Worm (Caenorhabditis elegans) whole organism, L4 larva: Measurements from ENCODE around the gene C50C3.5.

Source experiments
- D1046.2 ChIP-seq: fragments of 200-800 bp; sonication (Bioruptor generic); IDR thresholded peaks from 2 replicates; pipeline ENCODE4 v1.3.6; 2022; ENCODE audit warnings: missing genetic modification characterization, missing compliant biosample characterization
- F26F4.8 ChIP-seq: fragments of 200-800 bp; sonication (Bioruptor generic); conservative IDR thresholded peaks from 2 replicates; pipeline ENCODE4 v1.3.6; 2022; ENCODE audit warnings: missing genetic modification characterization, missing compliant biosample characterization
- F44E2.7 ChIP-seq: fragments of 200-800 bp; sonication (Bioruptor generic); IDR thresholded peaks from 2 replicates; pipeline ENCODE4 v2.1.2; 2022; ENCODE audit warnings: missing genetic modification characterization, missing compliant biosample characterization
- aha-1 ChIP-seq: fragments of 150-350 bp; peaks from one replicate; lab custom pipeline; 2014; ENCODE audit warnings: missing biosample characterization, missing genetic modification characterization
- ama-1 ChIP-seq: fragments of 150-350 bp; optimal IDR thresholded peaks from 2 replicates; lab custom pipeline; 2014; ENCODE audit warnings: inconsistent platforms, mixed read lengths
- ceh-20 ChIP-seq: fragments of 200-800 bp; sonication (Bioruptor generic); IDR thresholded peaks from 2 replicates; pipeline ENCODE4 v1.3.6; 2022; ENCODE audit warnings: missing genetic modification reagents, missing genetic modification characterization, missing compliant biosample characterization
- ceh-28 ChIP-seq: fragments of 150-350 bp; optimal IDR thresholded peaks from 2 replicates; lab custom pipeline; 2014; ENCODE audit warnings: missing biosample characterization, missing genetic modification reagents, missing genetic modification characterization
- ctbp-1 ChIP-seq: fragments of 200-800 bp; sonication (Bioruptor generic); IDR thresholded peaks from 2 replicates; pipeline ENCODE4 v1.3.6; 2022; ENCODE audit warnings: missing genetic modification reagents, missing genetic modification characterization, missing compliant biosample characterization
- daf-16 ChIP-seq, 3 experiments: sonication (generic microtip); optimal IDR thresholded peaks; 2 replicates each; lab custom pipeline; 2016 to 2017; ENCODE audit warnings: missing genetic modification characterization in 3 of 3, missing genetic modification reagents in 3 of 3, mild to moderate bottlenecking in 2 of 3, missing compliant biosample characterization in 2 of 3, missing biosample characterization in 1 of 3, moderate library complexity in 1 of 3
- daf-19 ChIP-seq: fragments of 200-800 bp; sonication (Bioruptor generic); conservative IDR thresholded peaks from 2 replicates; pipeline ENCODE4 v1.3.6; 2022; ENCODE audit warnings: missing genetic modification characterization, missing compliant biosample characterization
- dve-1 ChIP-seq: sonication (generic microtip); optimal IDR thresholded peaks from 2 replicates; lab custom pipeline; 2017; ENCODE audit warnings: antibody characterized with exemption, mild to moderate bottlenecking, missing genetic modification characterization, missing compliant biosample characterization; ENCODE audit not compliant: insufficient read depth
- fos-1 ChIP-seq: fragments of 150-350 bp; optimal IDR thresholded peaks from 2 replicates; lab custom pipeline; 2014; ENCODE audit warnings: missing biosample characterization, missing genetic modification characterization
- hlh-30 ChIP-seq: sonication (generic microtip); optimal IDR thresholded peaks from 2 replicates; lab custom pipeline; 2017; ENCODE audit warnings: antibody characterized with exemption, mild to moderate bottlenecking, missing genetic modification characterization, missing compliant biosample characterization; ENCODE audit not compliant: insufficient read depth
- lin-1 ChIP-seq: fragments of 200-800 bp; sonication (Bioruptor generic); IDR thresholded peaks from 2 replicates; pipeline ENCODE4 v1.3.6; 2022; ENCODE audit warnings: missing genetic modification reagents, missing genetic modification characterization, missing compliant biosample characterization
- lin-13 ChIP-seq: fragments of 150-350 bp; optimal IDR thresholded peaks from 2 replicates; lab custom pipeline; 2014; ENCODE audit warnings: missing biosample characterization, missing genetic modification reagents, missing genetic modification characterization
- lin-39 ChIP-seq: fragments of 150-350 bp; optimal IDR thresholded peaks from 2 replicates; lab custom pipeline; 2014; ENCODE audit warnings: missing biosample characterization, missing genetic modification reagents, missing genetic modification characterization
- lsy-2 ChIP-seq, 2 experiments: fragments of 150-350 bp in 1 of 2; sonication (generic microtip) in 1 of 2; optimal IDR thresholded peaks; 2 replicates each; lab custom pipeline; 2014 to 2017; ENCODE audit warnings: missing biosample characterization in 2 of 2, missing genetic modification characterization in 2 of 2
- madf-9 ChIP-seq: fragments of 200-800 bp; sonication (Bioruptor generic); conservative IDR thresholded peaks from 2 replicates; pipeline ENCODE4 v1.3.6; 2022; ENCODE audit warnings: missing genetic modification reagents, missing genetic modification characterization, missing compliant biosample characterization
- mxl-3 ChIP-seq: fragments of 200-800 bp; sonication (Bioruptor generic); optimal IDR thresholded peaks from 2 replicates; lab custom pipeline; 2018; ENCODE audit warnings: mild to moderate bottlenecking, missing genetic modification characterization, missing compliant biosample characterization
- nhr-10 ChIP-seq: fragments of 150-350 bp; optimal IDR thresholded peaks from 2 replicates; lab custom pipeline; 2014; ENCODE audit warnings: missing biosample characterization, missing genetic modification characterization
- nhr-102 ChIP-seq: sonication (generic microtip); optimal IDR thresholded peaks from 2 replicates; lab custom pipeline; 2016; ENCODE audit warnings: mild to moderate bottlenecking, missing genetic modification characterization, moderate library complexity, missing compliant biosample characterization
- nhr-111 ChIP-seq: fragments of 200-800 bp; sonication (Bioruptor generic); optimal IDR thresholded peaks from 2 replicates; lab custom pipeline; 2018; ENCODE audit warnings: mild to moderate bottlenecking, missing genetic modification characterization, missing compliant biosample characterization
- nhr-28 ChIP-seq: fragments of 150-350 bp; optimal IDR thresholded peaks from 2 replicates; lab custom pipeline; 2014; ENCODE audit warnings: missing biosample characterization, missing genetic modification characterization
- nhr-6 ChIP-seq: fragments of 150-350 bp; optimal IDR thresholded peaks from 2 replicates; lab custom pipeline; 2014; ENCODE audit warnings: missing biosample characterization, missing genetic modification characterization
- pha-4 ChIP-seq, 2 experiments: fragments of 150-350 bp in 1 of 2; fragments of 200-800 bp in 1 of 2; sonication (Bioruptor generic) in 1 of 2; IDR thresholded peaks in 1 of 2; optimal IDR thresholded peaks in 1 of 2; 2 replicates each; pipeline versions ENCODE4 v1.3.6 to Lab custom; 2014 to 2022; ENCODE audit warnings: missing genetic modification characterization in 2 of 2, missing genetic modification reagents in 2 of 2, missing biosample characterization in 1 of 2, missing compliant biosample characterization in 1 of 2
- rbr-2 ChIP-seq: sonication (generic microtip); optimal IDR thresholded peaks from 2 replicates; lab custom pipeline; 2016; ENCODE audit warnings: missing genotype, missing genetic modification characterization, missing compliant biosample characterization
- set-16 ChIP-seq: fragments of 200-800 bp; sonication (Bioruptor generic); IDR thresholded peaks from 2 replicates; pipeline ENCODE4 v1.3.6; 2022; ENCODE audit warnings: missing genetic modification reagents, missing genetic modification characterization, missing compliant biosample characterization
- spr-1 ChIP-seq: sonication (generic microtip); optimal IDR thresholded peaks from 2 replicates; lab custom pipeline; 2016; ENCODE audit warnings: mild to moderate bottlenecking, missing genetic modification characterization, missing compliant biosample characterization
- spr-3 ChIP-seq: fragments of 200-800 bp; sonication (Bioruptor generic); optimal IDR thresholded peaks from 2 replicates; lab custom pipeline; 2018; ENCODE audit warnings: mild to moderate bottlenecking, missing genetic modification characterization, missing compliant biosample characterization
- tra-1 ChIP-seq: fragments of 200-800 bp; sonication (Bioruptor generic); IDR thresholded peaks from 2 replicates; pipeline ENCODE4 v1.3.6; 2022; ENCODE audit warnings: missing genetic modification reagents, missing genetic modification characterization, missing compliant biosample characterization
- unc-39 ChIP-seq: sonication (generic microtip); optimal IDR thresholded peaks from 2 replicates; lab custom pipeline; 2017; ENCODE audit warnings: missing biosample characterization, missing genetic modification characterization
- unc-62 ChIP-seq, 3 experiments: fragments of 150-350 bp in 1 of 3; sonication (generic microtip); optimal IDR thresholded peaks in 2 of 3; peaks in 1 of 3; 1 replicate in 1 of 3; 2 replicates in 2 of 3; lab custom pipeline; 2014 to 2017; ENCODE audit warnings: missing biosample characterization in 3 of 3, missing genetic modification characterization in 3 of 3, missing genetic modification reagents in 3 of 3, missing genotype in 1 of 3
- zfp-3 ChIP-seq: fragments of 200-800 bp; sonication (Bioruptor generic); conservative IDR thresholded peaks from 2 replicates; pipeline ENCODE4 v1.3.6; 2022; ENCODE audit warnings: missing genetic modification reagents, missing genetic modification characterization, missing compliant biosample characterization
- zip-11 ChIP-seq: fragments of 200-800 bp; sonication (Bioruptor generic); IDR thresholded peaks from 2 replicates; pipeline ENCODE4 v1.3.6; 2022; ENCODE audit warnings: missing genetic modification characterization, missing compliant biosample characterization
- ztf-7 ChIP-seq: fragments of 150-350 bp; optimal IDR thresholded peaks from 2 replicates; lab custom pipeline; 2014; ENCODE audit warnings: missing biosample characterization, missing genetic modification characterization

C50C3.5 gene

ce11 chrIII:8133346-8133745 lies 45.7 kb upstream of the C50C3.5 start, which contains the start of gene C14B9.2:
Gene C14B9.2 (plus strand): TSS chrIII:8133665.
- no peak for TF ChIP-seq F44E2.7 (GFP tag; lab: Robert Waterston, UW)
- peak in 1 of 2 experiments; percentile 16 for TF ChIP-seq lsy-2 (tag; optimal IDR thresholded peaks at IDR 0.05; lab: Kevin White, UChicago)
- no peak for TF ChIP-seq nhr-6 (tag; lab: Kevin White, UChicago)
- no peak for TF ChIP-seq spr-3 (GFP tag; lab: Kevin White, UChicago)
- TF ChIP-seq lin-13 (GFP tag; lab: Kevin White, UChicago): no peak
- no peak for TF ChIP-seq ceh-20 (GFP tag; lab: Robert Waterston, UW)
- no peak for TF ChIP-seq unc-62 (GFP tag; optimal IDR thresholded peaks at IDR 0.05 in 1 of 2; lab: Kevin White, UChicago)
- no peak for TF ChIP-seq unc-62 (tag; optimal IDR thresholded peaks at IDR 0.05; lab: Kevin White, UChicago)
- TF ChIP-seq madf-9: no peak
- no peak for TF ChIP-seq ceh-28 (tag; lab: Kevin White, UChicago)
- no peak for TF ChIP-seq daf-19 (GFP tag; lab: Robert Waterston, UW)
- TF ChIP-seq unc-39 (tag; lab: Kevin White, UChicago): no peak
- no peak for TF ChIP-seq zfp-3
- TF ChIP-seq D1046.2 (GFP tag; lab: Robert Waterston, UW): no peak
- TF ChIP-seq mxl-3 (GFP tag; lab: Kevin White, UChicago): peak; percentile 75
- no peak for TF ChIP-seq F26F4.8 (GFP tag; lab: Robert Waterston, UW)
- no peak for TF ChIP-seq nhr-10 (tag; lab: Kevin White, UChicago)
- TF ChIP-seq nhr-28 (tag; lab: Kevin White, UChicago): peak; percentile 54
- TF ChIP-seq fos-1 (tag; lab: Kevin White, UChicago): no peak
- no peak for TF ChIP-seq daf-16 (GFP tag; optimal IDR thresholded peaks at IDR 0.05; lab: Kevin White, UChicago)
- TF ChIP-seq daf-16 (tag; optimal IDR thresholded peaks at IDR 0.05; lab: Kevin White, UChicago): peak; percentile 78
- no peak for TF ChIP-seq ctbp-1 (GFP tag; lab: Robert Waterston, UW)
- TF ChIP-seq zip-11 (GFP tag; lab: Robert Waterston, UW): no peak
- TF ChIP-seq nhr-111 (GFP tag; lab: Kevin White, UChicago): no peak
- no peak for TF ChIP-seq spr-1
- no peak for TF ChIP-seq set-16
- no peak for TF ChIP-seq lin-39

- peak; percentile 14 for TF ChIP-seq hlh-30 (tag; lab: Kevin White, UChicago)
- TF ChIP-seq aha-1 (tag; lab: Kevin White, UChicago): peak; percentile 89
- peak; percentile 43 for TF ChIP-seq dve-1 (tag; lab: Kevin White, UChicago)
- TF ChIP-seq unc-62 (GFP tag; optimal IDR thresholded peaks at IDR 0.05 in 1 of 2; lab: Kevin White, UChicago): peak in 1 of 2 experiments; percentile 86
- no peak for TF ChIP-seq unc-62 (tag; optimal IDR thresholded peaks at IDR 0.05; lab: Kevin White, UChicago)
- no peak for TF ChIP-seq ztf-7 (tag; lab: Kevin White, UChicago)
- no peak for TF ChIP-seq rbr-2 (tag; lab: Kevin White, UChicago)
- no peak for TF ChIP-seq tra-1 (GFP tag; lab: Robert Waterston, UW)
- TF ChIP-seq lsy-2 (tag; optimal IDR thresholded peaks at IDR 0.05; lab: Kevin White, UChicago): peak in 1 of 2 experiments; percentile 12
- TF ChIP-seq nhr-102 (tag; lab: Kevin White, UChicago): peak; percentile 4
- TF ChIP-seq lin-13 (GFP tag; lab: Kevin White, UChicago): no peak
- TF ChIP-seq lin-1 (GFP tag; lab: Robert Waterston, UW): no peak
- TF ChIP-seq spr-1: no peak
- peak; percentile 51; the same call in 1 of the 2 replicates for TF ChIP-seq pha-4 (GFP tag; IDR thresholded peaks at IDR 0.05; lab: Robert Waterston, UW)
- TF ChIP-seq pha-4 (tag; optimal IDR thresholded peaks at IDR 0.05; lab: Kevin White, UChicago): peak; percentile 78
- TF ChIP-seq ama-1 (lab: Kevin White, UChicago): peak; percentile 51
- TF ChIP-seq nhr-111 (GFP tag; lab: Kevin White, UChicago): no peak
- no peak for TF ChIP-seq daf-16 (GFP tag; optimal IDR thresholded peaks at IDR 0.05; lab: Kevin White, UChicago)
- TF ChIP-seq daf-16 (tag; optimal IDR thresholded peaks at IDR 0.05; lab: Kevin White, UChicago): peak; percentile 40
Observed at ce11 chrIII:8136517-8137099, 42.4 kb upstream of the C50C3.5 start.
